Fruit fly (Drosophila melanogaster): ENCODE results near the gene Muc96D.
A peak's percentile ranks its signal among the peaks of the same experiment; 100 is the strongest.

The Muc96D gene

dm6 chr3R:25400545-25400944, at the start of gene Muc96D:
Gene Muc96D, minus strand, starts transcription at chr3R:25400645.
- TF ChIP-seq CTCF (optimal IDR thresholded peaks at IDR 0.05), result no peak
- no peak for TF ChIP-seq CG8478 (optimal IDR thresholded peaks at IDR 0.05)

dm6 chr3R:25448737-25449136, 48.3 kb upstream of the Muc96D start:
- TF ChIP-seq CTCF (optimal IDR thresholded peaks at IDR 0.05) (no peak), CG8478 (optimal IDR thresholded peaks at IDR 0.05) (no peak)

- no peak for TF ChIP-seq CTCF (optimal IDR thresholded peaks at IDR 0.05)
Observed at dm6 chr3R:25448318-25448717, 47.9 kb upstream of the Muc96D start.

dm6 chr3R:25447451-25447850, 47.0 kb upstream of the Muc96D start:
- TF ChIP-seq CG8478 (optimal IDR thresholded peaks at IDR 0.05), result no peak
- no peak for TF ChIP-seq CTCF (optimal IDR thresholded peaks at IDR 0.05)

dm6 chr3R:25446482-25447300, 46.2 kb upstream of the Muc96D start:
- TF ChIP-seq CG8478 (optimal IDR thresholded peaks at IDR 0.05), result no peak
- no peak for TF ChIP-seq CTCF (optimal IDR thresholded peaks at IDR 0.05)

- TF ChIP-seq CTCF (optimal IDR thresholded peaks at IDR 0.05), result no peak
Observed at dm6 chr3R:25445546-25446400, 45.3 kb upstream of the Muc96D start.

- TF ChIP-seq CTCF (optimal IDR thresholded peaks at IDR 0.05), result no peak
- no peak for TF ChIP-seq CG8478 (optimal IDR thresholded peaks at IDR 0.05)
Observed at dm6 chr3R:25438353-25438986, 38.0 kb upstream of the Muc96D start.

dm6 chr3R:25437254-25437810, 36.9 kb upstream of the Muc96D start:
- no peak for TF ChIP-seq CG8478 (optimal IDR thresholded peaks at IDR 0.05)
- no peak for TF ChIP-seq CTCF (optimal IDR thresholded peaks at IDR 0.05)

dm6 chr3R:25427175-25427574, 26.7 kb upstream of the Muc96D start:
- no peak for TF ChIP-seq CG8478 (optimal IDR thresholded peaks at IDR 0.05)
- TF ChIP-seq CTCF (optimal IDR thresholded peaks at IDR 0.05), result peak; percentile 50 to 52

- TF ChIP-seq CTCF (optimal IDR thresholded peaks at IDR 0.05) (no peak), CG8478 (optimal IDR thresholded peaks at IDR 0.05) (no peak)
Observed at dm6 chr3R:25388522-25388921, 11.9 kb downstream of the Muc96D start.

dm6 chr3R:25384206-25384605, 16.2 kb downstream of the Muc96D start:
- no peak for TF ChIP-seq CTCF (optimal IDR thresholded peaks at IDR 0.05)
- TF ChIP-seq CG8478 (optimal IDR thresholded peaks at IDR 0.05), result no peak

dm6 chr3R:25383400-25383799, 17.0 kb downstream of the Muc96D start, which contains the start of gene CG31437:
Gene CG31437, plus strand, starts transcription at chr3R:25383700.
- TF ChIP-seq CG8478 (optimal IDR thresholded peaks at IDR 0.05) (no peak), CTCF (optimal IDR thresholded peaks at IDR 0.05) (no peak)

dm6 chr3R:25382681-25383080, 17.8 kb downstream of the Muc96D start, which contains the start of gene alrm:
Gene alrm, minus strand, starts transcription at chr3R:25382781.
- TF ChIP-seq CTCF (optimal IDR thresholded peaks at IDR 0.05), result no peak
- TF ChIP-seq CG8478 (optimal IDR thresholded peaks at IDR 0.05), result no peak

- TF ChIP-seq CG8478 (optimal IDR thresholded peaks at IDR 0.05) (no peak), CTCF (optimal IDR thresholded peaks at IDR 0.05) (no peak)
Observed at dm6 chr3R:25357985-25358384, 42.5 kb downstream of the Muc96D start, which contains the start of gene ND-49L. Gene ND-49L, plus strand, starts transcription at chr3R:25358285.
